Worm (Caenorhabditis elegans) whole organism, L4/young adult: ENCODE data around the gene T01G5.8.

Experiments
- dao-5 ChIP-seq: sonication (generic microtip); optimal IDR thresholded peaks from 2 replicates; lab custom pipeline; 2016; ENCODE audit warnings: missing genotype, missing genetic modification characterization, moderate library complexity, missing compliant biosample characterization
- him-1 ChIP-seq: sonication (generic microtip); optimal IDR thresholded peaks from 2 replicates; lab custom pipeline; 2016; ENCODE audit warnings: missing genotype, missing genetic modification reagents, missing genetic modification characterization, missing compliant biosample characterization

DNA sequence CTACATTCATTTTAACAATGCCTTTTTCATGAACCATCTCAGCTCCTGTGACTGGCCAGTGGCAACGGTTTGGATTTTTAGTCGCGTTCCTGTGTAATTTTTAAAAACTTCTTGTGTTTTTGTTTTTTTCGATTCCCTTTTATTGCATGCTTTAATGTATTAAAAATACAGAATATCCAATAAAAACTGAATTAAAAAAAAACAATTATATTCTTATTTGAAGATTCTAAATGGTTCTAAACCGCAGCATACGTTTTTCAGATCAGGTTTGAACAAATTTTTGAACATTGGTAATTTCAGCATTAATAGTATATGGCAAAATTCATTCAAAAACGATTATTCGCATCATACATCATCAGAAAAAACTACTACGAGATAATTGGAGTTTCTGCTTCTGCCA lies 47.7 kb upstream of the T01G5.8 start, which contains the start of gene dnj-3:
- TF ChIP-seq dao-5 (tag; lab: Kevin White, UChicago), result no peak
- TF ChIP-seq him-1 (tag; lab: Kevin White, UChicago), result no peak
